Worm (Caenorhabditis elegans) whole organism, L4/young adult: ENCODE results near the gene nhr-120.

Experiments used
- W03F9.2 ChIP-seq: fragments of 150-350 bp; optimal IDR thresholded peaks from 2 replicates; lab custom pipeline; 2014; ENCODE audit warnings: missing biosample characterization, missing genetic modification characterization
- him-1 ChIP-seq: sonication (generic microtip); optimal IDR thresholded peaks from 2 replicates; lab custom pipeline; 2016; ENCODE audit warnings: missing genotype, missing genetic modification reagents, missing genetic modification characterization, missing compliant biosample characterization

- TF ChIP-seq him-1 (no peak), W03F9.2 (tag; lab: Kevin White, UChicago) (no peak)
These were observed 49.6 kb upstream of the nhr-120 start, which contains the start of gene F38B6.6 for ce11 chrX:6689985-6690384.
